Fruit fly (Drosophila melanogaster): ENCODE data around the gene scf.
A peak's percentile ranks its signal among the peaks of the same experiment; 100 is the strongest.

scf gene

DNA sequence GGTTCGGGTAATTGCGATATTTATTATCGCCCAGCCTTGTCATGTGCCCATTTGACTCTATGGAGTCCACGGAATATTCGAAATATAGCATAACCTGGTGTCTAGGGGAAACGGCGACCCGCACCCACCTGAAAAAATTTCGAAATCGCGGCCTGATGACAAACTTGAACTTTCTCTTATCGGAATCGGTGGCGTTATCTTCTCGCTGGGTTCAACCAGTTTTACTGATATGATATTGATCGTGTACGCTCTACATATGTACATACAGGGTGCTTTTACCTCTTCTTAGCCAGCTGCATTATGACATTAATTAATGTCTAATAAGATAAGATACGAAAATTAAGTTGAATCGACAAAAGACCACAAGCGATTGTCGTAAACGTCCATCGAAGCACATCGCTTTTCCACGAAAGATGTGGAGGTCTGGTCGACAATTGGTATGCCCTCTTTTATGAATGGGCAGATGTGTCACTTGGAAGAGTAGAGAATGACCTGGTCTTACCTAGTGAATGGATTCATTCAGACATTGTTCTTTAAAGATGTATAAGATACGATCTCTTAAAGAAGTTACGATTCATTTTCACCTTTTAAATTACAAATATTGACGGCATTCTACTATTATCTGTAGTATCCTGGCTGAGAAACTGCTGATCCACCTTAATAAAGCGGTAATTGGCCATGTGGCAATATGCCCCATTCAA is 21.9 kb downstream of the scf start:
- TF ChIP-seq pad (GFP tag; optimal IDR thresholded peaks at IDR 0.05) (peak; percentile 41), bab1 (GFP tag; optimal IDR thresholded peaks at IDR 0.05) (peak; percentile 54), CG5204 (GFP tag; optimal IDR thresholded peaks at IDR 0.05) (no peak), tj (GFP tag; optimal IDR thresholded peaks at IDR 0.05) (no peak), CG33017 (tag; optimal IDR thresholded peaks at IDR 0.05) (no peak), CG7101 (tag; optimal IDR thresholded peaks at IDR 0.05) (peak; percentile 41), CG7045 (GFP tag; optimal IDR thresholded peaks at IDR 0.05) (no peak), CG14711 (tag; optimal IDR thresholded peaks at IDR 0.05) (peak; percentile 53), cnc (optimal IDR thresholded peaks at IDR 0.05) (no peak)

DNA sequence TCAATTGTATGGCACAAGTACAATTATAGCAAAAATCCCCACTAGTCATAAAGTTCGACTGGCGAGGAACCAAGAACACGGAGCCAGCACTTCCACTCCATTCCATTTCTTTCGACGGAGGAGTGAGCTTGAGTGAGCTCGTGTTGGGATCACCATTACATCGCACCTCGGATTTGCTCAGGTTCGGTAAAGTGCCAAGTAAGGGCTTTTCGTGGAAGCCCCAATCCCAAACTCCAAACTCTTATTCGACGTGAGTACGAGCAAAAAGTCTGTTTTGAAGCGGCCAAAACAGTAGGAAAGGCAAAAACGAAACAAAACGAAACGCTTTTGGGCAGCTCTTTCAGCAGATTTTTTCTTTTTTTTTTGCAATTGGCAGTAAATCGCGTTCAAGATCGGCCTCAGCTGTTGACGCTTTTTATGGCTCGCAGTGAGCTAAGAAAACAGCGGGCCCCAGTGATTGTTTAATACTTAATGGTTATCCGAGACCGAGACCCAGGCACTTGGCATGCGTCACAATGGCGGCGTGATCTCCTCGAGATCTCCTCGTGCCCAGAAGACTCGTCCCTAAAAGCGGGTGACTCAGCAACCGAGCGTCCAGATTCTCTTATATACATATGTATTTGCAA is 22.6 kb downstream of the scf start:
- TF ChIP-seq tj (GFP tag; optimal IDR thresholded peaks at IDR 0.05) (peak; percentile 95), CG7045 (GFP tag; optimal IDR thresholded peaks at IDR 0.05) (no peak), CG33017 (tag; optimal IDR thresholded peaks at IDR 0.05) (no peak), CG12768 (GFP tag; optimal IDR thresholded peaks at IDR 0.05) (no peak)

DNA sequence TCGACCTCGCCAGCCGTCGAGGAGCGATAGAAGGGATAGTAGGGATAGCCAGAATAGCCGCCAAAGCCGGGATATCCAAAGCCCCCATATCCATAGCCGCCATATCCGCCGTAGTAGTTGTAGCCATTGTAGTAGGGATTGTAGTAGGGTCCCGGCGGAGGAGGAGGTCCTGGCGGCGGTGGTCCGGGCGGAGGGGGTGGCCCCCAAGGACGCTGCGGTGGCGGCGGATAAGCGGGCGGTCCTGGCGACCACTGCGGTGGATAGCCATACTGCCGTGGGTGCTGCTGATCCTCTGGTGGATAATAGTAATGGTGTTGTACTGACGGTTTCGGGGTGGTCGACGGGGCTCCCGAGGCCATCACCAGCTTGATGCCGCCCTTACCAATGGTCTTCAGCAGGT is 23.7 kb downstream of the scf start:
- TF ChIP-seq cnc (optimal IDR thresholded peaks at IDR 0.05) (peak in 1 of 2 experiments; percentile 27), CG14711 (tag; optimal IDR thresholded peaks at IDR 0.05) (no peak)

DNA sequence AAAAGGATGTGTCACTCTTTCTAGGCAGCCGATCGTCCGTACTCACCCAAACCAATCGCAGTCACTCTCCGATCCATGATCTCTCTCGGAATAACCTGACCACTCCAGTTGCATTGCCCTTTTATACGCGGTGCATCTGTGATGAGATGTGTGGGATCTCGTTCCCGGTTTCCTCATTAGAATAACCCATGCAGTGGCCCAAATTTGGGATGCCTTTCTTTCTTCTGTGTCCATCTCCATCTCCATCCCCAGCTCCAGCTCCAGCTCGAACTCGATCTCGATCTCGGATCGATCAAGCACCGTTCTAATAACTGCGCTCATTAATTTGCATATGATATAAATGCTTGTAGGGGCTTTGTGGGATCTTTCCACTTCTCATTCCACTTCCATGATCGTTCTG is 24.2 kb downstream of the scf start, which contains the start of gene CG9184:
Gene CG9184, minus strand, starts transcription at position 101 of the 400 bp plus-strand sequence.
- TF ChIP-seq CG11617 (GFP tag; optimal IDR thresholded peaks at IDR 0.05), result no peak
- TF ChIP-seq toe (GFP tag; optimal IDR thresholded peaks at IDR 0.05), result no peak
- no peak for TF ChIP-seq Hr96 (GFP tag; optimal IDR thresholded peaks at IDR 0.05)
- TF ChIP-seq CG1620 (GFP tag; optimal IDR thresholded peaks at IDR 0.05), result no peak
- TF ChIP-seq Crg-1 (GFP tag; optimal IDR thresholded peaks at IDR 0.05), result no peak
- TF ChIP-seq CG12768 (GFP tag; optimal IDR thresholded peaks at IDR 0.05), result no peak
- no peak for TF ChIP-seq cnc (optimal IDR thresholded peaks at IDR 0.05)
- TF ChIP-seq CG33017 (tag; optimal IDR thresholded peaks at IDR 0.05), result no peak
- TF ChIP-seq kay (GFP tag; ENCODE audit: borderline replicate concordance), result no peak
- no peak for TF ChIP-seq pad (GFP tag; optimal IDR thresholded peaks at IDR 0.05)
- TF ChIP-seq CG7045 (GFP tag; optimal IDR thresholded peaks at IDR 0.05), result no peak

DNA sequence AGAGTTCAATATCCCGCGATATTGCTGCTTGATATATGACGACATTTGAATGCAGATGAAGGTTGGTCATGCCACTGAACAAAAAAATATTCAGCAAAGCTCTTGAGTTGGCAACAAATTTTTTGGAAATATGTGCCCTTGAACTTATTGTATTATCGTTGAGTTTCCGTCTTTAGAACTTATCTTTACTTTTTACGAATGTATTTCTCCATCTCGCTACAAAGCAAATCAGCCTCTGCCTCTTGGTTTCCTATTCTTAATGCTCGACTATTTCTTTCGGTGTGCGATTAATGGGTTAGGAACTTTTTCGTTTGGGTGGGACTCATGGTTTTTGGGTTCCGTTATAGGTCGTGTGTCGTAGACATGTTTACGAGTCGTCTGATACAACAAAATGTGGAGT is 24.7 kb downstream of the scf start:
- TF ChIP-seq cic (GFP tag; optimal IDR thresholded peaks at IDR 0.05) (no peak), pad (GFP tag; optimal IDR thresholded peaks at IDR 0.05) (no peak), Hr96 (GFP tag; optimal IDR thresholded peaks at IDR 0.05) (no peak), CG14711 (tag; optimal IDR thresholded peaks at IDR 0.05) (no peak), tj (GFP tag; optimal IDR thresholded peaks at IDR 0.05) (peak; percentile 38)

DNA sequence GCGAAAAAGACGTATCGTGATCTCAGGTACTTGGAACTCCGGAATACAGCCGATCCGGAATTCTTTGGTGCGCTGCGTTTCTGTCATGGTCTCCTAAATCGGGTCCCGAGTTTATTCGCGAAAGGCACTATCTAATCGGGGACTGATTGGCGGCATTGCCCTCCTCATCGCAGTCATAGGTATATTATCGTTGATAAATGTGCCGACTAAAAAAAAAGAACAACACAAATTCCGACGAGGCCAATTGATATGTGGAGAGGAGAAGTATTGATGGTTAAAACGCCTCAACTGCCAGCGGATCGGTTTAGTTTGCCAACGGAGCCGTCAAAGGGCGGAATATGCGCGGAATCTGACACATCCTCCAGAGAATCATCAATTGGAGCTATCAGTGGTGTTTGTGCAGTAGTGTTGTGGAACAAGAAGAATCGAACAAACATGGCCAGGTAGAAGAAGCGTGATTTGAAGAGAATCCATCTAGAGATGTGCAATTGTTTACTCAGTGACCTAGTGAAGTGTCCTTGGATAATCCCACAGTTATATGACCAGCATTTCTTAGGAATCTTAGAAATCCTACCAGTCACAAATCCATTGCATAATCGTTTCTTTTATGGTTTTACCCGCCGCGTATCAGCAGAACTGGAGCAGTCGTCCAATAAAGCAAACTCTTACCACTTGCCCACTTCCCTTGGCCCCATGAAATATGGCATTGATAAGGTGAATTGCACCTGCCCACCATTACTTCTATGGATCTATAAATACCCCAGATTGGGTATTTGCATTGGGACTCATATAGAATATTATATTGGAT is 26.6 kb downstream of the scf start:
- peak; percentile 32 for TF ChIP-seq cic (GFP tag; optimal IDR thresholded peaks at IDR 0.05)
- TF ChIP-seq kay (GFP tag; ENCODE audit: borderline replicate concordance), result no peak
- TF ChIP-seq bab1 (GFP tag; optimal IDR thresholded peaks at IDR 0.05), result no peak
- peak; percentile 18 for TF ChIP-seq Mnt (GFP tag; optimal IDR thresholded peaks at IDR 0.05)
- no peak for TF ChIP-seq toe (GFP tag; optimal IDR thresholded peaks at IDR 0.05)
- TF ChIP-seq CG12768 (GFP tag; optimal IDR thresholded peaks at IDR 0.05), result no peak

DNA sequence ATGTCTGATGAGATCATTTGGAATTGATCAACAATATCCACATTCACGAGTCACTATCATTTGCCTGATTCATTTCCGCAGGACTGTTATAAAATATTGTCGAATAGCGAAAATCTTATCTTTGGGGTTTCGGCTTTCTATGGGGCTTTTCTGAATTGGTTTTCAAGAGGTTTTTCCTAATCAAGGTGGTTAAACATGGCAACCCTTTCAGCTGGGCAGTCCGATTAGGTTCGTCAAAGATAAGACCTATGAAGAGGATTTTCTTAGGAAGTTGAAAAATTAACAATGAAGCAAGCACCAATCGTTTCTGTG is 27.1 kb downstream of the scf start:
- TF ChIP-seq toe (GFP tag; optimal IDR thresholded peaks at IDR 0.05), result no peak
- peak; percentile 22 for TF ChIP-seq cic (GFP tag; optimal IDR thresholded peaks at IDR 0.05)
- TF ChIP-seq bab1 (GFP tag; optimal IDR thresholded peaks at IDR 0.05), result no peak
- TF ChIP-seq CG12768 (GFP tag; optimal IDR thresholded peaks at IDR 0.05), result no peak

DNA sequence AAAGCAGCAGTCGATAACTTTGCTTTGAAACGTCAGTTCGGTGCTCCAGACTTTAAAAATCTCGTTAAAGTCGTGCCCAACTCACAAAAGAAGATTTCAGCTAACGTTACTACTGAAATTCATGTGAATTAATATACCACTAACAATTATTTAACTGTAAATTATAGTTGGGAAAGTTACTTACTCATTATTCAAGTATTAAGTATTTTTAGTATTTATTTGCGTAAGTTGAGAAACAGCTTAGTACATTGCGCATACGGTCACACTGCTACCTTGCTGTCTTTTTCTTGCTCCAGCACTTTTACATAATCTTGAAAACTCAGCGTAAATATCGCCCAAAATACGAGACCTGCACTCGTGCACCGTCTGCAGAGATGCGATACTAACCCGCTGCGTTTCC is 31.3 kb downstream of the scf start, which contains the start of gene ND-ACP:
Gene ND-ACP, plus strand, starts transcription at position 226 of the 400 bp plus-strand sequence.
- peak; percentile 17 for TF ChIP-seq pad (GFP tag; optimal IDR thresholded peaks at IDR 0.05)
- no peak for TF ChIP-seq toe (GFP tag; optimal IDR thresholded peaks at IDR 0.05)
- TF ChIP-seq ovo (GFP tag; optimal IDR thresholded peaks at IDR 0.05), result no peak
- peak; percentile 13 for TF ChIP-seq Mnt (GFP tag; optimal IDR thresholded peaks at IDR 0.05)
- TF ChIP-seq tj (GFP tag; optimal IDR thresholded peaks at IDR 0.05), result peak; percentile 46
- TF ChIP-seq Clk (GFP tag; optimal IDR thresholded peaks at IDR 0.05), result no peak
- no peak for TF ChIP-seq CG5204 (GFP tag; optimal IDR thresholded peaks at IDR 0.05)
